Fruit fly (Drosophila melanogaster) whole organism, embryonic: Measurements from ENCODE around the gene RpL28.
A peak's percentile ranks its signal among the peaks of the same experiment; 100 is the strongest.

ENCODE experiments used
- Ada2b ChIP-seq: fragments of 200-800 bp; sonication (Bioruptor generic); IDR thresholded peaks from 2 replicates; pipeline ENCODE4 v1.3.6; 2022; ENCODE audit warnings: missing biosample characterization, missing genetic modification characterization
- Asciz ChIP-seq: fragments of 200-800 bp; sonication (Bioruptor generic); optimal IDR thresholded peaks from 2 replicates; lab custom pipeline; 2017; ENCODE audit warnings: missing biosample characterization, mild to moderate bottlenecking, missing genetic modification characterization, missing genetic modification reagents
- Atf3 ChIP-seq: fragments of 200-800 bp; sonication (Bioruptor generic); optimal IDR thresholded peaks from 3 replicates; lab custom pipeline; 2016; ENCODE audit warnings: missing biosample characterization, missing genetic modification characterization
- B-H1 ChIP-seq: fragments of 200-800 bp; sonication (Bioruptor generic); IDR thresholded peaks from 3 replicates; pipeline ENCODE4 v1.3.6; 2022; ENCODE audit warnings: missing biosample characterization, missing genetic modification characterization
- CG11085 ChIP-seq: fragments of 200-800 bp; sonication (Bioruptor generic); IDR thresholded peaks from 2 replicates; pipeline ENCODE4 v1.3.6; 2022; ENCODE audit warnings: missing biosample characterization, missing genetic modification characterization
- CG11695 ChIP-seq: fragments of 200-800 bp; sonication (Bioruptor generic); IDR thresholded peaks from 3 replicates; pipeline ENCODE4 v1.3.6; 2022; ENCODE audit warnings: missing biosample characterization, missing genetic modification characterization
- CG13296 ChIP-seq: fragments of 200-800 bp; sonication (Bioruptor generic); optimal IDR thresholded peaks from 3 replicates; lab custom pipeline; 2018; ENCODE audit warnings: missing biosample characterization, mild to moderate bottlenecking, missing genetic modification characterization
- CG15601 ChIP-seq: fragments of 200-800 bp; sonication (Bioruptor generic); optimal IDR thresholded peaks from 3 replicates; lab custom pipeline; 2019; ENCODE audit warnings: missing biosample characterization, mild to moderate bottlenecking, missing genetic modification characterization, moderate library complexity
- CG1602 ChIP-seq: fragments of 200-800 bp; sonication (Bioruptor generic); optimal IDR thresholded peaks from 3 replicates; lab custom pipeline; 2016; ENCODE audit warnings: missing biosample characterization, missing genetic modification characterization
- CG17328 ChIP-seq: fragments of 200-800 bp; sonication (Bioruptor generic); IDR thresholded peaks from 2 replicates; pipeline ENCODE4 v1.3.6; 2022; ENCODE audit warnings: missing biosample characterization, missing genetic modification characterization
- CG17385 ChIP-seq: fragments of 200-800 bp; sonication (Bioruptor generic); optimal IDR thresholded peaks from 3 replicates; lab custom pipeline; 2018; ENCODE audit warnings: missing biosample characterization, mild to moderate bottlenecking, missing genetic modification characterization
- CG17802 ChIP-seq: fragments of 200-800 bp; sonication (Bioruptor generic); optimal IDR thresholded peaks from 2 replicates; lab custom pipeline; 2018; ENCODE audit warnings: missing biosample characterization, mild to moderate bottlenecking, missing genetic modification characterization, moderate library complexity
- CG2129 ChIP-seq: fragments of 200-800 bp; sonication (Bioruptor generic); IDR thresholded peaks from 2 replicates; pipeline ENCODE4 v1.3.6; 2022; ENCODE audit warnings: missing biosample characterization, missing genetic modification characterization; ENCODE audit not compliant: partially characterized antibody
- CG31365 ChIP-seq: fragments of 200-800 bp; sonication (Bioruptor generic); optimal IDR thresholded peaks from 2 replicates; lab custom pipeline; 2018; ENCODE audit warnings: missing biosample characterization, mild to moderate bottlenecking, missing genetic modification characterization
- CG6683 ChIP-seq: fragments of 200-800 bp; sonication (Bioruptor generic); optimal IDR thresholded peaks from 2 replicates; lab custom pipeline; 2017; ENCODE audit warnings: missing biosample characterization, mild to moderate bottlenecking, missing genetic modification characterization, missing genetic modification reagents
- CG7372 ChIP-seq: fragments of 200-800 bp; sonication (Bioruptor generic); IDR thresholded peaks from 2 replicates; pipeline ENCODE4 v1.3.6; 2022; ENCODE audit warnings: missing biosample characterization, missing genetic modification characterization
- CG9215 ChIP-seq: fragments of 200-800 bp; sonication (Bioruptor generic); IDR thresholded peaks from 2 replicates; pipeline ENCODE4 v1.3.6; 2022; ENCODE audit warnings: missing biosample characterization, missing genetic modification characterization
- D19A ChIP-seq: fragments of 200-800 bp; optimal IDR thresholded peaks from 3 replicates; lab custom pipeline; 2019; ENCODE audit warnings: missing biosample characterization, mild to moderate bottlenecking, missing genetic modification characterization, moderate library complexity
- Dp ChIP-seq: fragments of 200-800 bp; sonication (Bioruptor generic); optimal IDR thresholded peaks from 2 replicates; lab custom pipeline; 2018; ENCODE audit warnings: missing biosample characterization, mild to moderate bottlenecking, missing genetic modification characterization, moderate library complexity
- HHEX ChIP-seq: fragments of 200-800 bp; sonication (Bioruptor generic); optimal IDR thresholded peaks from 3 replicates; lab custom pipeline; 2017; ENCODE audit warnings: missing biosample characterization, mild to moderate bottlenecking, missing genetic modification characterization, missing genetic modification reagents
- Hmr ChIP-seq: fragments of 200-800 bp; sonication (Bioruptor generic); optimal IDR thresholded peaks from 3 replicates; lab custom pipeline; 2017; ENCODE audit warnings: mild to moderate bottlenecking, missing biosample characterization, missing genetic modification reagents, missing genetic modification characterization
- Hmx ChIP-seq: fragments of 200-800 bp; sonication (Bioruptor generic); optimal IDR thresholded peaks from 2 replicates; lab custom pipeline; 2016; ENCODE audit warnings: missing biosample characterization, missing genetic modification characterization
- Hr39 ChIP-seq: fragments of >200 bp; optimal IDR thresholded peaks from 2 replicates; lab custom pipeline; 2017
- Hr51 ChIP-seq, 2 experiments: fragments of 200-800 bp; sonication (Bioruptor generic); optimal IDR thresholded peaks; 2 replicates in 1 of 2; 3 replicates in 1 of 2; lab custom pipeline; 2016 to 2018; ENCODE audit warnings: missing biosample characterization in 2 of 2, missing genetic modification characterization in 2 of 2, mild to moderate bottlenecking in 1 of 2, moderate library complexity in 1 of 2
- Lim3 ChIP-seq: fragments of 200-800 bp; sonication (Bioruptor generic); IDR thresholded peaks from 2 replicates; pipeline ENCODE4 v1.3.6; 2022; ENCODE audit warnings: missing biosample characterization, missing genetic modification characterization
- Meics ChIP-seq: fragments of 200-800 bp; sonication (Bioruptor generic); optimal IDR thresholded peaks from 2 replicates; lab custom pipeline; 2017; ENCODE audit warnings: missing biosample characterization, mild to moderate bottlenecking, missing genetic modification characterization
- Scr ChIP-seq: fragments of 200-800 bp; sonication (Bioruptor generic); IDR thresholded peaks from 2 replicates; pipeline ENCODE4 v1.3.6; 2022; ENCODE audit warnings: missing biosample characterization, missing genetic modification characterization; ENCODE audit not compliant: partially characterized antibody
- al ChIP-seq: fragments of 200-800 bp; sonication (Bioruptor generic); IDR thresholded peaks from 2 replicates; pipeline ENCODE4 v1.3.6; 2022; ENCODE audit warnings: missing biosample characterization, missing genetic modification characterization
- bigmax ChIP-seq: fragments of 200-800 bp; sonication (Bioruptor generic); optimal IDR thresholded peaks from 2 replicates; lab custom pipeline; 2018; ENCODE audit warnings: missing biosample characterization, mild to moderate bottlenecking, missing genetic modification characterization
- bsh ChIP-seq, 2 experiments: fragments of 200-800 bp; sonication (Bioruptor generic); optimal IDR thresholded peaks; 2 replicates each; lab custom pipeline; 2017 to 2018; ENCODE audit warnings: mild to moderate bottlenecking in 2 of 2, missing biosample characterization in 2 of 2, missing genetic modification characterization in 2 of 2, moderate library complexity in 1 of 2
- btn ChIP-seq: fragments of 200-800 bp; sonication (Bioruptor generic); optimal IDR thresholded peaks from 2 replicates; lab custom pipeline; 2016; ENCODE audit warnings: missing biosample characterization, missing genetic modification characterization
- disco-r ChIP-seq: fragments of 200-800 bp; sonication (Bioruptor generic); optimal IDR thresholded peaks from 2 replicates; lab custom pipeline; 2016; ENCODE audit warnings: missing biosample characterization, missing genetic modification characterization
- esg ChIP-seq: fragments of 200-800 bp; sonication (Bioruptor generic); conservative IDR thresholded peaks from 2 replicates; pipeline ENCODE4 v1.3.6; 2022; ENCODE audit warnings: missing biosample characterization, missing genetic modification characterization
- fd64A ChIP-seq: fragments of 200-800 bp; sonication (Bioruptor generic); optimal IDR thresholded peaks from 3 replicates; lab custom pipeline; 2018; ENCODE audit warnings: missing biosample characterization, mild to moderate bottlenecking, missing genetic modification characterization
- fru ChIP-seq: fragments of >200 bp; optimal IDR thresholded peaks from 2 replicates; lab custom pipeline; 2017
- gem ChIP-seq: fragments of 200-800 bp; sonication (Bioruptor generic); optimal IDR thresholded peaks from 2 replicates; lab custom pipeline; 2019; ENCODE audit warnings: missing biosample characterization, mild to moderate bottlenecking, missing genetic modification characterization, moderate library complexity
- grau ChIP-seq: fragments of 200-800 bp; optimal IDR thresholded peaks from 3 replicates; lab custom pipeline; 2019; ENCODE audit warnings: missing biosample characterization, mild to moderate bottlenecking, missing genetic modification characterization, moderate library complexity
- jigr1 ChIP-seq: fragments of 200-800 bp; sonication (Bioruptor generic); IDR thresholded peaks from 3 replicates; pipeline ENCODE4 v1.3.6; 2022; ENCODE audit warnings: missing biosample characterization, missing genetic modification characterization
- jing ChIP-seq: fragments of 200-800 bp; sonication (Bioruptor generic); optimal IDR thresholded peaks from 2 replicates; lab custom pipeline; 2018; ENCODE audit warnings: missing biosample characterization, mild to moderate bottlenecking, missing genetic modification characterization
- lola ChIP-seq, 3 experiments: fragments of >200 bp in 2 of 3; fragments of 200-800 bp in 1 of 3; sonication (Bioruptor generic) in 1 of 3; optimal IDR thresholded peaks; 2 replicates each; lab custom pipeline; 2017 to 2019; ENCODE audit warnings: missing biosample characterization in 3 of 3, missing genetic modification characterization in 3 of 3, mild to moderate bottlenecking in 1 of 3, moderate library complexity in 1 of 3
- pfk ChIP-seq: fragments of 200-800 bp; sonication (Bioruptor generic); optimal IDR thresholded peaks from 2 replicates; lab custom pipeline; 2018; ENCODE audit warnings: missing biosample characterization, mild to moderate bottlenecking, missing genetic modification characterization, moderate library complexity
- sc ChIP-seq, 3 experiments: fragments of >200 bp in 2 of 3; fragments of 200-800 bp in 1 of 3; sonication (Bioruptor generic) in 1 of 3; optimal IDR thresholded peaks; 2 replicates in 2 of 3; 3 replicates in 1 of 3; lab custom pipeline; 2017; ENCODE audit warnings: mild to moderate bottlenecking in 1 of 3, missing biosample characterization in 1 of 3, missing genetic modification characterization in 1 of 3, missing genetic modification reagents in 1 of 3
- sd ChIP-seq: fragments of 200-800 bp; sonication (Bioruptor generic); optimal IDR thresholded peaks from 3 replicates; lab custom pipeline; 2018; ENCODE audit warnings: missing biosample characterization, mild to moderate bottlenecking, missing genetic modification characterization, moderate library complexity
- twi ChIP-seq: fragments of 200-800 bp; optimal IDR thresholded peaks from 2 replicates; lab custom pipeline; 2019; ENCODE audit warnings: missing biosample characterization, mild to moderate bottlenecking, missing genetic modification characterization, moderate library complexity
- zf30C ChIP-seq: fragments of 200-800 bp; sonication (Bioruptor generic); optimal IDR thresholded peaks from 3 replicates; lab custom pipeline; 2018; ENCODE audit warnings: missing biosample characterization, mild to moderate bottlenecking, missing genetic modification characterization

RpL28 gene

DNA sequence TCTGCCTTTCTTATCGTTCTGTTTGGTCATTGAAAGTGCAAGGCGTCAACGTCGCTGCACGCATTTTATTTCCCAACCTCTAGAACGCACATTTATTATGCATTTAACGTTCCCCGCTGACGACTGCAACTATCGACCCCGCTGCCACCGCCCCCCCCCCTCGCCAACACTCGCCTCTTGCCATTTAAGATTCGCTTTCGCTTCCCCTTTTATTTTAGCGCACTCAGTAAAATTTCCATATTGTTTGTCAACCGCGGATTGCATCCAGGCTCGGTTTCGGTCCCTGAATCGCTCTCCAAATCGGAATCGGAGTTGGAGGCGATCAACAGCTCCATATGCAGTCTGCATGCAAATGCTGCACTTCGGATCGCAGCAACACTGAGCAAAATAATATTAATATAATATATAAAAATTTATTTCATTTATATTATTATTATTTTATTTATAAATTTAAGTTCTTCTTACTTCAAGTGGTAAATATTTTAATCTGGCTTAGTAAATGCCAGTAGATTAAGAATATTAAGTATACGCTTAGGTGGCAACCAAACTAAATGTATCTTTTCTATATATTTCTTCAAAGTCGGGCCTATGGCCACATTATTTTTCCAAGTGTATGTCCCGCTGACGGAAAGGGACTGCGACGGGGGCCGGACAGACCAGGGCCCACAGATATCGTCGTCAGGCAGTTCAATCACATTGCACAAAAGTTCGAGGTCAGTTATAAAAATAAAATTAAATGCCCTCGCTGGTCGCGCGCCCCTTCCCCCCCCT, 18.0 kb upstream of the RpL28 start (continued):
- TF ChIP-seq CG9215 (GFP tag; lab: Robert Waterston, UW) = no peak
- peak in 1 of 3 experiments; percentile 37 for TF ChIP-seq lola (GFP tag; optimal IDR thresholded peaks at IDR 0.05; lab: Kevin White, UChicago)
- TF ChIP-seq Ada2b (GFP tag; lab: Robert Waterston, UW) = no peak

DNA sequence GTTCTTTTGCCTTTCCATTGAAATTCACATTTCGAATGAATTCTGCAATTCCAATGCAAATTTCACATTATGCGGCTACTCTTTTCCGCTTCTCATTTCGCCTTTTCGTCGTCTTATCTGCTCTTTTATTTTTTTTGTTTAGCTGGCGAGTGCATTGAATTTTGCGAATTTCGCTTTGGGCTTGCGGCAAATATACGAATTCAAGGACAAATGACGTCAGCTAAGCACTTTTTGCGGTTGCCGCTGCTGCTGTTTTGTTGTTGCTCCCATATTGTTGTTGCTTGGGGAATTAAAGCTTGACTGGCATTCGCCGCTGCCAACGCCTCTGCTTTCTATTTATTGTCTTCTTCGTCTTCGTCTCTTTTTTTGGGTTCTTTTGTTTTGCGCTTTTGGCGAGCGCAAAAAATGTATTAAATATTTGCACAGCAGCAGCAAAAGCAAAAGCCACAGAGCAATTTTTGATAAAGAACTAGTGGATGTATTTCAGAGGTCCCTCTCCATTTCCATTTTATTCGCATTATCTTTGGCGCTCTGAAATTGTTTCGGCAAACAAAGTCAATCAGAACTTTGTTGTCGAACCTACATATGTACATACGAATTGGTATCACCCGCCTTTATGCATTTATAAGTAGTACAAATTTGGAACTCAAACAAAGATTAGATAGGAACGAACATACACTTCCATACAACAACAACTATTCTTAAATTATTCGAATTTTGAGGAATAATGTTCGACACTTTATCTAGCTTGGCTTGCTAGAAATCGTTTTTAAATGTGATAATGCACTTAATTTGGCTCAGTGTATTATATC, 17.2 kb upstream of the RpL28 start:
- TF ChIP-seq Hr39 (lab: Kevin White, UChicago) (no peak), disco-r (no peak), grau (tag; lab: Kevin White, UChicago) (peak; percentile 24), sd (tag; lab: Kevin White, UChicago) (peak; percentile 31), pfk (GFP tag; lab: Kevin White, UChicago) (no peak), HHEX (GFP tag; lab: Kevin White, UChicago) (no peak), esg (GFP tag; lab: Robert Waterston, UW) (no peak), CG9215 (GFP tag; lab: Robert Waterston, UW) (no peak), bigmax (GFP tag; lab: Kevin White, UChicago) (no peak), CG6683 (no peak), gem (tag; lab: Kevin White, UChicago) (peak; percentile 13), Asciz (GFP tag; lab: Kevin White, UChicago) (peak; percentile 34), jigr1 (GFP tag; lab: Robert Waterston, UW) (no peak), twi (no peak), D19A (tag; lab: Kevin White, UChicago) (no peak), CG11085 (GFP tag; lab: Robert Waterston, UW) (no peak), Dp (GFP tag; lab: Kevin White, UChicago) (no peak), al (GFP tag; lab: Robert Waterston, UW) (no peak), CG13296 (GFP tag; lab: Kevin White, UChicago) (no peak), jing (no peak), bsh (GFP tag; optimal IDR thresholded peaks at IDR 0.05; lab: Kevin White, UChicago) (peak in 1 of 2 experiments; percentile 46), CG1602 (GFP tag; lab: Kevin White, UChicago) (no peak), Meics (GFP tag; lab: Kevin White, UChicago) (no peak), CG17385 (GFP tag; lab: Kevin White, UChicago) (peak; percentile 13), fru (lab: Kevin White, UChicago) (no peak), B-H1 (GFP tag; lab: Robert Waterston, UW) (no peak), Scr (no peak), CG17802 (tag; lab: Kevin White, UChicago) (no peak), Lim3 (GFP tag; lab: Robert Waterston, UW) (no peak), CG2129 (GFP tag; lab: Robert Waterston, UW) (no peak), Atf3 (GFP tag; lab: Kevin White, UChicago) (no peak), Hmr (GFP tag; lab: Kevin White, UChicago) (no peak), CG31365 (tag; lab: Kevin White, UChicago) (no peak), CG15601 (tag; lab: Kevin White, UChicago) (peak; percentile 5), CG17328 (peak; percentile 17; the same call in 1 of the 2 replicates), btn (no peak), zf30C (GFP tag; lab: Kevin White, UChicago) (peak; percentile 47), fd64A (GFP tag; lab: Kevin White, UChicago) (no peak), Hmx (GFP tag; lab: Kevin White, UChicago) (no peak), Hr51 (GFP tag; optimal IDR thresholded peaks at IDR 0.05; lab: Kevin White, UChicago) (no peak), sc (optimal IDR thresholded peaks at IDR 0.05; lab: Kevin White, UChicago) (no peak), sc (GFP tag; optimal IDR thresholded peaks at IDR 0.05; lab: Kevin White, UChicago) (no peak), CG11695 (GFP tag; lab: Robert Waterston, UW) (no peak), CG7372 (GFP tag; lab: Robert Waterston, UW) (no peak)
